Fruit fly (Drosophila melanogaster) whole organism, embryonic: ENCODE data around the gene PGAP1.
A peak's percentile ranks its signal among the peaks of the same experiment; 100 is the strongest.

ENCODE experiments used
- Ada2b ChIP-seq: fragments of 200-800 bp; sonication (Bioruptor generic); IDR thresholded peaks from 2 replicates; pipeline ENCODE4 v1.3.6; 2022; ENCODE audit warnings: missing biosample characterization, missing genetic modification characterization
- CG12299 ChIP-seq: fragments of 200-800 bp; sonication (Bioruptor generic); optimal IDR thresholded peaks from 2 replicates; lab custom pipeline; 2018; ENCODE audit warnings: missing biosample characterization, mild to moderate bottlenecking, missing genetic modification characterization
- CG1233 ChIP-seq: fragments of 200-800 bp; sonication (Bioruptor generic); optimal IDR thresholded peaks from 4 replicates; lab custom pipeline; 2018; ENCODE audit warnings: missing biosample characterization, mild to moderate bottlenecking, missing genetic modification characterization
- CG14667 ChIP-seq: fragments of 200-800 bp; sonication (Bioruptor generic); IDR thresholded peaks from 2 replicates; pipeline ENCODE4 v1.3.6; 2022; ENCODE audit warnings: missing biosample characterization, missing genetic modification characterization
- CG14710 ChIP-seq: fragments of 200-800 bp; sonication (Bioruptor generic); optimal IDR thresholded peaks from 3 replicates; lab custom pipeline; 2019; ENCODE audit warnings: missing biosample characterization, mild to moderate bottlenecking, missing genetic modification characterization, moderate library complexity
- CG14860 ChIP-seq: fragments of 200-800 bp; sonication (Bioruptor generic); IDR thresholded peaks from 3 replicates; pipeline ENCODE4 v1.3.6; 2022; ENCODE audit warnings: missing biosample characterization, missing genetic modification characterization; ENCODE audit not compliant: partially characterized antibody
- CG15479 ChIP-seq: fragments of 200-800 bp; sonication (Bioruptor generic); optimal IDR thresholded peaks from 3 replicates; lab custom pipeline; 2019; ENCODE audit warnings: missing biosample characterization, mild to moderate bottlenecking, missing genetic modification characterization, moderate library complexity
- CG15514 ChIP-seq: fragments of 200-800 bp; sonication (Bioruptor generic); optimal IDR thresholded peaks from 3 replicates; lab custom pipeline; 2017; ENCODE audit warnings: missing biosample characterization, missing genetic modification characterization, mild to moderate bottlenecking, moderate library complexity, missing genetic modification reagents
- CG15601 ChIP-seq: fragments of 200-800 bp; sonication (Bioruptor generic); optimal IDR thresholded peaks from 3 replicates; lab custom pipeline; 2019; ENCODE audit warnings: missing biosample characterization, mild to moderate bottlenecking, missing genetic modification characterization, moderate library complexity
- CG1602 ChIP-seq: fragments of 200-800 bp; sonication (Bioruptor generic); optimal IDR thresholded peaks from 3 replicates; lab custom pipeline; 2016; ENCODE audit warnings: missing biosample characterization, missing genetic modification characterization
- CG17328 ChIP-seq: fragments of 200-800 bp; sonication (Bioruptor generic); IDR thresholded peaks from 2 replicates; pipeline ENCODE4 v1.3.6; 2022; ENCODE audit warnings: missing biosample characterization, missing genetic modification characterization
- CG30431 ChIP-seq: fragments of 200-800 bp; sonication (Bioruptor generic); optimal IDR thresholded peaks from 2 replicates; lab custom pipeline; 2017; ENCODE audit warnings: missing biosample characterization, missing genetic modification characterization
- CG32767 ChIP-seq: fragments of 200-800 bp; sonication (Bioruptor generic); IDR thresholded peaks from 2 replicates; pipeline ENCODE4 v1.3.6; 2022; ENCODE audit warnings: missing biosample characterization, missing genetic modification characterization
- CG3281 ChIP-seq: fragments of 200-800 bp; sonication (Bioruptor generic); optimal IDR thresholded peaks from 3 replicates; lab custom pipeline; 2017; ENCODE audit warnings: missing biosample characterization, mild to moderate bottlenecking, missing genetic modification characterization
- CG33557 ChIP-seq: fragments of 200-800 bp; sonication (Bioruptor generic); optimal IDR thresholded peaks from 2 replicates; lab custom pipeline; 2019; ENCODE audit warnings: missing biosample characterization, mild to moderate bottlenecking, missing genetic modification characterization, moderate library complexity
- CG4328 ChIP-seq: fragments of 200-800 bp; sonication (Bioruptor generic); optimal IDR thresholded peaks from 3 replicates; lab custom pipeline; 2017; ENCODE audit warnings: missing biosample characterization, missing genetic modification reagents, missing genetic modification characterization
- CG4360 ChIP-seq: fragments of 200-800 bp; sonication (Bioruptor generic); IDR thresholded peaks from 2 replicates; pipeline ENCODE4 v1.3.6; 2022; ENCODE audit warnings: missing biosample characterization, missing genetic modification characterization
- CG7372 ChIP-seq: fragments of 200-800 bp; sonication (Bioruptor generic); IDR thresholded peaks from 2 replicates; pipeline ENCODE4 v1.3.6; 2022; ENCODE audit warnings: missing biosample characterization, missing genetic modification characterization
- CG7839 ChIP-seq: fragments of 200-800 bp; sonication (Bioruptor generic); optimal IDR thresholded peaks from 3 replicates; lab custom pipeline; 2018; ENCODE audit warnings: missing biosample characterization, mild to moderate bottlenecking, missing genetic modification characterization, moderate library complexity
- CG8290 ChIP-seq, 3 experiments: fragments of 200-800 bp; sonication (Bioruptor generic); optimal IDR thresholded peaks; 2 replicates each; lab custom pipeline; 2016 to 2019; ENCODE audit warnings: missing biosample characterization in 3 of 3, missing genetic modification characterization in 3 of 3, mild to moderate bottlenecking in 2 of 3, moderate library complexity in 1 of 3
- Dad ChIP-seq: fragments of 200-800 bp; sonication (Bioruptor generic); optimal IDR thresholded peaks from 3 replicates; lab custom pipeline; 2016; ENCODE audit warnings: missing biosample characterization, missing genetic modification characterization
- E2f2 ChIP-seq: fragments of 200-800 bp; sonication (Bioruptor generic); IDR thresholded peaks from 2 replicates; pipeline ENCODE4 v1.3.6; 2022; ENCODE audit warnings: missing biosample characterization, missing genetic modification characterization
- H2.0 ChIP-seq: fragments of 200-800 bp; sonication (Bioruptor generic); IDR thresholded peaks from 2 replicates; pipeline ENCODE4 v1.3.6; 2022; ENCODE audit warnings: missing biosample characterization, missing genetic modification characterization
- Mrtf ChIP-seq: fragments of 200-800 bp; sonication (Bioruptor generic); IDR thresholded peaks from 3 replicates; pipeline ENCODE4 v1.3.6; 2022; ENCODE audit warnings: missing biosample characterization, missing genetic modification characterization
- NfI ChIP-seq: fragments of 200-800 bp; sonication (Bioruptor generic); optimal IDR thresholded peaks from 3 replicates; lab custom pipeline; 2018; ENCODE audit warnings: missing biosample characterization, mild to moderate bottlenecking, missing genetic modification characterization, moderate library complexity
- Sry-δ ChIP-seq: fragments of 200-800 bp; sonication (Bioruptor generic); optimal IDR thresholded peaks from 2 replicates; lab custom pipeline; 2016; ENCODE audit warnings: missing biosample characterization, missing genetic modification characterization
- Xrp1 ChIP-seq: fragments of 200-800 bp; sonication (Bioruptor generic); IDR thresholded peaks from 2 replicates; pipeline ENCODE4 v1.3.6; 2022; ENCODE audit warnings: missing biosample characterization, missing genetic modification characterization
- chinmo ChIP-seq: fragments of 200-800 bp; sonication (Bioruptor generic); IDR thresholded peaks from 4 replicates; pipeline ENCODE4 v1.3.6; 2022; ENCODE audit warnings: missing biosample characterization, missing genetic modification characterization; ENCODE audit not compliant: partially characterized antibody
- croc ChIP-seq: fragments of 200-800 bp; sonication (Bioruptor generic); conservative IDR thresholded peaks from 3 replicates; pipeline ENCODE4 v1.3.6; 2022; ENCODE audit warnings: missing biosample characterization, missing genetic modification characterization
- cwo ChIP-seq: fragments of 200-800 bp; sonication (Bioruptor generic); optimal IDR thresholded peaks from 3 replicates; lab custom pipeline; 2017; ENCODE audit warnings: missing biosample characterization, missing genetic modification characterization, mild to moderate bottlenecking, moderate library complexity, missing genetic modification reagents
- dan ChIP-seq: fragments of 200-800 bp; sonication (Bioruptor generic); IDR thresholded peaks from 2 replicates; pipeline ENCODE4 v1.3.6; 2022; ENCODE audit warnings: missing biosample characterization, missing genetic modification characterization
- dpn ChIP-seq, 2 experiments: fragments of 200-800 bp; sonication (Bioruptor generic); optimal IDR thresholded peaks; 3 replicates each; lab custom pipeline; 2016; ENCODE audit warnings: missing biosample characterization in 2 of 2, missing genetic modification characterization in 2 of 2
- en ChIP-seq: fragments of 200-800 bp; sonication (Bioruptor generic); optimal IDR thresholded peaks from 2 replicates; lab custom pipeline; 2016; ENCODE audit warnings: missing biosample characterization, missing genetic modification characterization
- esg ChIP-seq: fragments of 200-800 bp; sonication (Bioruptor generic); conservative IDR thresholded peaks from 2 replicates; pipeline ENCODE4 v1.3.6; 2022; ENCODE audit warnings: missing biosample characterization, missing genetic modification characterization
- exex ChIP-seq: fragments of 200-800 bp; sonication (Bioruptor generic); optimal IDR thresholded peaks from 4 replicates; lab custom pipeline; 2018; ENCODE audit warnings: missing biosample characterization, mild to moderate bottlenecking, missing genetic modification characterization, moderate library complexity
- ftz-f1 ChIP-seq: fragments of 200-800 bp; sonication (Bioruptor generic); optimal IDR thresholded peaks from 2 replicates; lab custom pipeline; 2016; ENCODE audit warnings: missing biosample characterization, missing genetic modification characterization
- gem ChIP-seq: fragments of 200-800 bp; sonication (Bioruptor generic); optimal IDR thresholded peaks from 2 replicates; lab custom pipeline; 2019; ENCODE audit warnings: missing biosample characterization, mild to moderate bottlenecking, missing genetic modification characterization, moderate library complexity
- hkb ChIP-seq, 2 experiments: fragments of 200-800 bp in 1 of 2; fragments of >200 bp in 1 of 2; sonication (Bioruptor generic) in 1 of 2; IDR thresholded peaks in 1 of 2; optimal IDR thresholded peaks in 1 of 2; 2 replicates each; pipeline versions ENCODE4 v1.3.6 to Lab custom; 2017 to 2022; ENCODE audit warnings: missing biosample characterization in 1 of 2, missing genetic modification characterization in 1 of 2
- jigr1 ChIP-seq: fragments of 200-800 bp; sonication (Bioruptor generic); IDR thresholded peaks from 3 replicates; pipeline ENCODE4 v1.3.6; 2022; ENCODE audit warnings: missing biosample characterization, missing genetic modification characterization
- lilli ChIP-seq: fragments of 200-800 bp; sonication (Bioruptor generic); optimal IDR thresholded peaks from 3 replicates; lab custom pipeline; 2016; ENCODE audit warnings: missing biosample characterization, missing genetic modification characterization
- onecut ChIP-seq: fragments of 200-800 bp; sonication (Bioruptor generic); IDR thresholded peaks from 2 replicates; pipeline ENCODE4 v1.3.6; 2022; ENCODE audit warnings: missing biosample characterization, missing genetic modification characterization
- pnt ChIP-seq: fragments of 200-800 bp; sonication (Bioruptor generic); optimal IDR thresholded peaks from 3 replicates; lab custom pipeline; 2016; ENCODE audit warnings: missing biosample characterization, missing genetic modification characterization
- row ChIP-seq: fragments of 200-800 bp; sonication (Bioruptor generic); IDR thresholded peaks from 3 replicates; pipeline ENCODE4 v1.3.6; 2022; ENCODE audit warnings: missing biosample characterization, missing genetic modification characterization
- sc ChIP-seq, 3 experiments: fragments of >200 bp in 2 of 3; fragments of 200-800 bp in 1 of 3; sonication (Bioruptor generic) in 1 of 3; optimal IDR thresholded peaks; 2 replicates in 2 of 3; 3 replicates in 1 of 3; lab custom pipeline; 2017; ENCODE audit warnings: mild to moderate bottlenecking in 1 of 3, missing biosample characterization in 1 of 3, missing genetic modification characterization in 1 of 3, missing genetic modification reagents in 1 of 3
- slou ChIP-seq: fragments of 200-800 bp; sonication (Bioruptor generic); optimal IDR thresholded peaks from 3 replicates; lab custom pipeline; 2016; ENCODE audit warnings: missing biosample characterization, missing genetic modification characterization
- sug ChIP-seq: fragments of 200-800 bp; optimal IDR thresholded peaks from 2 replicates; lab custom pipeline; 2019; ENCODE audit warnings: missing biosample characterization, mild to moderate bottlenecking, missing genetic modification characterization, moderate library complexity
- twi ChIP-seq: fragments of 200-800 bp; optimal IDR thresholded peaks from 2 replicates; lab custom pipeline; 2019; ENCODE audit warnings: missing biosample characterization, mild to moderate bottlenecking, missing genetic modification characterization, moderate library complexity
- usp ChIP-seq: fragments of >200 bp; optimal IDR thresholded peaks from 2 replicates; lab custom pipeline; 2017; ENCODE audit warnings: missing biosample characterization, missing genetic modification characterization
- yki ChIP-seq: fragments of >200 bp; optimal IDR thresholded peaks from 3 replicates; lab custom pipeline; 2018

Gene PGAP1

DNA sequence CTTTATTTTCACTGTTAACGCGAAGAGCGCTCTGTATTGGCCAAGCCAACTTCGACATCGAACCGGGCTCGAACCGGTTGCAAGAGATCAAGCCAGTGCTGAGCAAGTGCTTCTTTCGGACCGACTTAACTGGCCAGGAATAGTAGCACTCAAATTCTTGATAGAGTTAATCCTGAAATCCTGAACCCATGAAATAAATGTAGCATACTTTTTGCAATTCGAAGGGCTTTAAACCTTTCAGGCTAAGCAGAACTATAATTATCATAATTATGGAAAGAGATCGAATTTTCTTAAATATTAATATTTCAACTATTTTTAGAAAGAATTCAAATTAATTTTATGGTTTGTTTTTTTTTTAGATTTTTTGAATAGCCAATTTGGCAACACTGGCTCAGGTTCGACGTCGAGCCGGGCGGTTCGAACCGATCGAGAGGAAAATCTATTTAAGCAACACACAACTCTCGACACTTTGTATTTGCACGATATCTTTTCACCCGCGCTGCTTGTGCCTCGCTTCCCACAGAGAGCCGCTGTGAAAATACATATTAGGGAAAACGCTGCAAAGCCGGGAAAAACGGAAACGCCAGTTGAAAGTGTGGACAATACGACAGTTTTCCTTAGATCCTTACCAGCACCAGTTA is 8.9 kb upstream of the PGAP1 start, which contains the start of gene AdamTS-B (continued):
- TF ChIP-seq row (GFP tag; lab: Robert Waterston, UW) = peak; percentile 81
- TF ChIP-seq E2f2 = peak; percentile 39; the same call in 1 of the 2 replicates
- peak; percentile 9 for TF ChIP-seq sug (tag; lab: Kevin White, UChicago)
- TF ChIP-seq exex (tag; lab: Kevin White, UChicago) = no peak
- peak; percentile 48 for TF ChIP-seq croc
- no peak for TF ChIP-seq jigr1 (GFP tag; lab: Robert Waterston, UW)
- TF ChIP-seq CG17328 = peak; percentile 13; the same call in 1 of the 2 replicates
- peak; percentile 50 for TF ChIP-seq lilli (GFP tag; lab: Kevin White, UChicago)
- peak; percentile 9 to 23 for TF ChIP-seq dpn (GFP tag; optimal IDR thresholded peaks at IDR 0.05; lab: Kevin White, UChicago)
- TF ChIP-seq sc (optimal IDR thresholded peaks at IDR 0.05; lab: Kevin White, UChicago) = no peak
- TF ChIP-seq sc (GFP tag; optimal IDR thresholded peaks at IDR 0.05; lab: Kevin White, UChicago) = no peak
- TF ChIP-seq CG7839 (tag; lab: Kevin White, UChicago) = peak; percentile 53
- TF ChIP-seq twi (tag; lab: Kevin White, UChicago) = no peak
- TF ChIP-seq gem = peak; percentile 69
- peak; percentile 36; the same call in 1 of the 3 replicates for TF ChIP-seq Mrtf (GFP tag; lab: Robert Waterston, UW)
- no peak for TF ChIP-seq CG14667
- peak; percentile 22 for TF ChIP-seq CG15479 (GFP tag; lab: Kevin White, UChicago)
- TF ChIP-seq CG32767 (GFP tag; lab: Robert Waterston, UW) = 0 out of 2 replicates have a peak, but pooled peaks have one; percentile 27
- peak; percentile 30 for TF ChIP-seq CG14710 (tag; lab: Kevin White, UChicago)
- TF ChIP-seq CG14860 (GFP tag; lab: Robert Waterston, UW) = no peak
- TF ChIP-seq dan (GFP tag; lab: Robert Waterston, UW) = no peak
- peak; percentile 42; the same call in 1 of the 2 replicates for TF ChIP-seq esg (GFP tag; lab: Robert Waterston, UW)
- peak; percentile 41 for TF ChIP-seq NfI
- TF ChIP-seq Xrp1 (GFP tag; lab: Robert Waterston, UW) = peak; percentile 76
- peak; percentile 49 for TF ChIP-seq CG1233 (GFP tag; lab: Kevin White, UChicago)
- no peak for TF ChIP-seq CG15514 (GFP tag; lab: Kevin White, UChicago)
- TF ChIP-seq Dad (GFP tag; lab: Kevin White, UChicago) = no peak
- TF ChIP-seq yki (lab: Kevin White, UChicago) = no peak
- no peak for TF ChIP-seq slou
- no peak for TF ChIP-seq CG12299 (tag; lab: Kevin White, UChicago)
- TF ChIP-seq CG1602 = peak; percentile 9
- peak; percentile 39 for TF ChIP-seq CG33557 (GFP tag; lab: Kevin White, UChicago)
- no peak for TF ChIP-seq onecut (GFP tag; lab: Robert Waterston, UW)
- no peak for TF ChIP-seq CG4360
- peak; percentile 47 for TF ChIP-seq CG8290 (GFP tag; optimal IDR thresholded peaks at IDR 0.05; lab: Kevin White, UChicago)
- no peak for TF ChIP-seq CG8290 (tag; optimal IDR thresholded peaks at IDR 0.05; lab: Kevin White, UChicago)
- TF ChIP-seq CG30431 = no peak
- no peak for TF ChIP-seq CG7372
- no peak for TF ChIP-seq CG4328
- TF ChIP-seq H2.0 (GFP tag; lab: Robert Waterston, UW) = peak; percentile 22; the same call in 1 of the 2 replicates
- no peak for TF ChIP-seq ftz-f1 (GFP tag; lab: Kevin White, UChicago)

DNA sequence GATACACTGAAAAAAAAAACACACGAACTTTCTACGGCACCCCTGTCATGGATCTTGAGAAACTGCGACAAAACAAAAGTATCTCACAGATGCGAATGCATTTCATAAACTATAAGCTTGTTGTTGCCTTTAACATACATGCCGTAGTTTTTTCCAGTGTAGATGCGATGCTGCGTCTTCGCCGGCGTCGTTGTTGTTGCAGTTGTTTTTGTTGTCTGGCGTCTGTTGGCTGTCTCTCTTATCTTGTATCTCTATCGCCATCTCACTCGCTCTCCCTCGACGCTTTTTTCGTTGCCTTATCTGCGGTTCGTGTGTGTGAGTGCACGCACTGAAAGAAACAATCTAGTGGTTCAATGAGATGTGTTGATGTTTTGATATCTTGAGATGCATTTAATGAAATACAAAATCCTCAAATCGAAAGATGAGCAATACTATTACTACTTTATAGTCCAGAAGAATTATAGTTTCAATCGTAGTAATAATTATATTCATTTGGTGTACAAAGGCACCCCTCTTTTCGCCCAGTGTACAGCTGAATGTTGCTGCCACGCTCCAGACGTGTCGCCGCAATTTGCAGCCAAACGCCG is 7.3 kb upstream of the PGAP1 start:
- peak; percentile 99 for TF ChIP-seq pnt
- TF ChIP-seq CG3281 (GFP tag; lab: Kevin White, UChicago) = peak; percentile 88
- TF ChIP-seq en (GFP tag; lab: Kevin White, UChicago) = peak; percentile 95
- TF ChIP-seq E2f2 = peak; percentile 77; the same call in 1 of the 2 replicates
- TF ChIP-seq CG15601 (tag; lab: Kevin White, UChicago) = peak; percentile 88
- TF ChIP-seq chinmo = peak; percentile 74; the same call in 1 of the 4 replicates
- TF ChIP-seq Mrtf (GFP tag; lab: Robert Waterston, UW) = peak; percentile 97
- TF ChIP-seq hkb (optimal IDR thresholded peaks at IDR 0.05; lab: Kevin White, UChicago) = no peak
- TF ChIP-seq hkb (GFP tag; IDR thresholded peaks at IDR 0.05; lab: Robert Waterston, UW) = peak; percentile 96
- TF ChIP-seq Sry-δ (GFP tag; lab: Kevin White, UChicago) = peak; percentile 72
- TF ChIP-seq dpn (GFP tag; optimal IDR thresholded peaks at IDR 0.05; lab: Kevin White, UChicago) = peak; percentile 98
- peak; percentile 88 for TF ChIP-seq cwo (GFP tag; lab: Kevin White, UChicago)
- TF ChIP-seq Ada2b = peak; percentile 95
- TF ChIP-seq usp (GFP tag; lab: Kevin White, UChicago) = no peak
- TF ChIP-seq croc = peak; percentile 95
